Fruit fly (Drosophila melanogaster) whole organism, embryonic: Measurements from ENCODE around the gene comm.

ENCODE experiments used
- Aef1 ChIP-seq: fragments of 200-800 bp; sonication (Bioruptor generic); IDR thresholded peaks from 3 replicates; pipeline ENCODE4 v1.3.6; 2022; ENCODE audit warnings: missing biosample characterization, missing genetic modification characterization
- Antp ChIP-seq: fragments of 200-800 bp; sonication (Bioruptor generic); optimal IDR thresholded peaks from 3 replicates; lab custom pipeline; 2016; ENCODE audit warnings: missing biosample characterization, missing genetic modification characterization
- Atf6 ChIP-seq: fragments of 200-800 bp; sonication (Bioruptor generic); IDR thresholded peaks from 2 replicates; pipeline ENCODE4 v1.3.6; 2022; ENCODE audit warnings: missing biosample characterization, missing genetic modification characterization
- Bteb2 ChIP-seq: fragments of 200-800 bp; sonication (Bioruptor generic); optimal IDR thresholded peaks from 2 replicates; lab custom pipeline; 2016; ENCODE audit warnings: missing biosample characterization, missing genetic modification characterization
- CG10543 ChIP-seq: fragments of 200-800 bp; sonication (Bioruptor generic); optimal IDR thresholded peaks from 3 replicates; lab custom pipeline; 2017; ENCODE audit warnings: missing biosample characterization, mild to moderate bottlenecking, missing genetic modification characterization, moderate library complexity
- CG10654 ChIP-seq: fragments of 200-800 bp; sonication (Bioruptor generic); optimal IDR thresholded peaks from 2 replicates; lab custom pipeline; 2016; ENCODE audit warnings: missing biosample characterization, missing genetic modification characterization
- CG11560 ChIP-seq: fragments of 200-800 bp; sonication (Bioruptor generic); IDR thresholded peaks from 3 replicates; pipeline ENCODE4 v1.3.6; 2022; ENCODE audit warnings: missing biosample characterization, missing genetic modification characterization
- CG12104 ChIP-seq: fragments of 200-800 bp; sonication (Bioruptor generic); optimal IDR thresholded peaks from 3 replicates; lab custom pipeline; 2016; ENCODE audit warnings: missing biosample characterization, missing genetic modification characterization
- CG14014 ChIP-seq: fragments of 200-800 bp; sonication (Bioruptor generic); IDR thresholded peaks from 2 replicates; pipeline ENCODE4 v1.3.6; 2022; ENCODE audit warnings: missing biosample characterization, missing genetic modification characterization
- CG15073 ChIP-seq: fragments of 200-800 bp; sonication (Bioruptor generic); optimal IDR thresholded peaks from 2 replicates; lab custom pipeline; 2016; ENCODE audit warnings: missing biosample characterization, missing genetic modification characterization
- CG17361 ChIP-seq: fragments of 200-800 bp; sonication (Bioruptor generic); IDR thresholded peaks from 3 replicates; pipeline ENCODE4 v1.3.6; 2022; ENCODE audit warnings: missing biosample characterization, missing genetic modification characterization
- CG17912 ChIP-seq: fragments of 200-800 bp; sonication (Bioruptor generic); optimal IDR thresholded peaks from 2 replicates; lab custom pipeline; 2018; ENCODE audit warnings: missing biosample characterization, mild to moderate bottlenecking, missing genetic modification characterization
- CG2116 ChIP-seq: fragments of 200-800 bp; sonication (Bioruptor generic); optimal IDR thresholded peaks from 3 replicates; lab custom pipeline; 2018; ENCODE audit warnings: missing biosample characterization, mild to moderate bottlenecking, missing genetic modification characterization
- CG2875 ChIP-seq: fragments of 200-800 bp; sonication (Bioruptor generic); optimal IDR thresholded peaks from 2 replicates; lab custom pipeline; 2017; ENCODE audit warnings: missing biosample characterization, mild to moderate bottlenecking, missing genetic modification characterization, missing genetic modification reagents
- CG3281 ChIP-seq: fragments of 200-800 bp; sonication (Bioruptor generic); optimal IDR thresholded peaks from 3 replicates; lab custom pipeline; 2017; ENCODE audit warnings: missing biosample characterization, mild to moderate bottlenecking, missing genetic modification characterization
- CG34422 ChIP-seq: fragments of 200-800 bp; sonication (Bioruptor generic); IDR thresholded peaks from 3 replicates; pipeline ENCODE4 v1.3.6; 2022; ENCODE audit warnings: missing biosample characterization, missing genetic modification characterization
- CG4707 ChIP-seq: fragments of 200-800 bp; sonication (Bioruptor generic); optimal IDR thresholded peaks from 2 replicates; lab custom pipeline; 2018; ENCODE audit warnings: missing biosample characterization, mild to moderate bottlenecking, missing genetic modification characterization, moderate library complexity
- CG6791 ChIP-seq: fragments of 200-800 bp; sonication (Bioruptor generic); IDR thresholded peaks from 3 replicates; pipeline ENCODE4 v1.3.6; 2022; ENCODE audit warnings: missing biosample characterization, missing genetic modification characterization; ENCODE audit not compliant: partially characterized antibody
- CG8359 ChIP-seq: fragments of 200-800 bp; sonication (Bioruptor generic); optimal IDR thresholded peaks from 2 replicates; lab custom pipeline; 2017; ENCODE audit warnings: missing biosample characterization, mild to moderate bottlenecking, missing genetic modification characterization, borderline replicate concordance
- CG8478 ChIP-seq: fragments of >200 bp; optimal IDR thresholded peaks from 2 replicates; lab custom pipeline; 2018
- CG8765 ChIP-seq: fragments of 200-800 bp; sonication (Bioruptor generic); IDR thresholded peaks from 2 replicates; pipeline ENCODE4 v1.3.6; 2022; ENCODE audit warnings: missing biosample characterization, missing genetic modification characterization
- Hr3 ChIP-seq: fragments of 200-800 bp; sonication (Bioruptor generic); optimal IDR thresholded peaks from 3 replicates; lab custom pipeline; 2016; ENCODE audit warnings: missing biosample characterization, missing genetic modification characterization
- Lhr ChIP-seq: fragments of 200-800 bp; sonication (Bioruptor generic); optimal IDR thresholded peaks from 3 replicates; lab custom pipeline; 2017; ENCODE audit warnings: mild to moderate bottlenecking, missing biosample characterization, missing genetic modification reagents, missing genetic modification characterization
- Max ChIP-seq: fragments of 200-800 bp; sonication (Bioruptor generic); optimal IDR thresholded peaks from 2 replicates; lab custom pipeline; 2016; ENCODE audit warnings: missing biosample characterization, mild to moderate bottlenecking, missing genetic modification characterization
- Med ChIP-seq: fragments of 200-800 bp; sonication (Bioruptor generic); peaks from one replicate; lab custom pipeline; 2016; ENCODE audit warnings: missing biosample characterization, missing genetic modification characterization, mild to moderate bottlenecking, inconsistent platforms, moderate library complexity
- NC2α ChIP-seq: fragments of 200-800 bp; sonication (Bioruptor generic); optimal IDR thresholded peaks from 2 replicates; lab custom pipeline; 2016; ENCODE audit warnings: missing biosample characterization, missing genetic modification characterization
- Nf-YB ChIP-seq: fragments of 200-800 bp; sonication (Bioruptor generic); optimal IDR thresholded peaks from 3 replicates; lab custom pipeline; 2019; ENCODE audit warnings: missing biosample characterization, mild to moderate bottlenecking, missing genetic modification characterization, moderate library complexity
- Opbp ChIP-seq: fragments of 200-800 bp; sonication (Bioruptor generic); IDR thresholded peaks from 3 replicates; pipeline ENCODE4 v1.3.6; 2022; ENCODE audit warnings: missing biosample characterization, missing genetic modification characterization; ENCODE audit not compliant: partially characterized antibody
- Pdp1 ChIP-seq, 2 experiments: fragments of 200-800 bp; sonication (Bioruptor generic); optimal IDR thresholded peaks; 3 replicates each; lab custom pipeline; 2016; ENCODE audit warnings: missing biosample characterization in 2 of 2, missing genetic modification characterization in 2 of 2, mild to moderate bottlenecking in 1 of 2, moderate library complexity in 1 of 2
- Scr ChIP-seq: fragments of 200-800 bp; sonication (Bioruptor generic); IDR thresholded peaks from 2 replicates; pipeline ENCODE4 v1.3.6; 2022; ENCODE audit warnings: missing biosample characterization, missing genetic modification characterization; ENCODE audit not compliant: partially characterized antibody
- TFAM ChIP-seq: fragments of 200-800 bp; sonication (Bioruptor generic); optimal IDR thresholded peaks from 2 replicates; lab custom pipeline; 2017; ENCODE audit warnings: missing biosample characterization, missing genetic modification characterization, inconsistent platforms
- cas ChIP-seq: fragments of 200-800 bp; sonication (Bioruptor generic); IDR thresholded peaks from 2 replicates; pipeline ENCODE4 v1.3.6; 2022; ENCODE audit warnings: missing biosample characterization, missing genetic modification characterization
- dmrt11E ChIP-seq: fragments of 200-800 bp; sonication (Bioruptor generic); optimal IDR thresholded peaks from 3 replicates; lab custom pipeline; 2018; ENCODE audit warnings: missing biosample characterization, mild to moderate bottlenecking, missing genetic modification characterization, moderate library complexity
- eve ChIP-seq, 2 experiments: fragments of >200 bp; optimal IDR thresholded peaks; 2 replicates each; lab custom pipeline; 2017; ENCODE audit warnings: missing biosample characterization in 2 of 2, missing genetic modification characterization in 2 of 2
- gce ChIP-seq: fragments of 200-800 bp; sonication (Bioruptor generic); IDR thresholded peaks from 3 replicates; pipeline ENCODE4 v1.3.6; 2022; ENCODE audit warnings: missing biosample characterization, missing genetic modification characterization
- gem ChIP-seq: fragments of 200-800 bp; sonication (Bioruptor generic); optimal IDR thresholded peaks from 2 replicates; lab custom pipeline; 2019; ENCODE audit warnings: missing biosample characterization, mild to moderate bottlenecking, missing genetic modification characterization, moderate library complexity
- grau ChIP-seq: fragments of 200-800 bp; optimal IDR thresholded peaks from 3 replicates; lab custom pipeline; 2019; ENCODE audit warnings: missing biosample characterization, mild to moderate bottlenecking, missing genetic modification characterization, moderate library complexity
- gsb-n ChIP-seq: fragments of 200-800 bp; sonication (Bioruptor generic); optimal IDR thresholded peaks from 3 replicates; lab custom pipeline; 2018; ENCODE audit warnings: missing biosample characterization, mild to moderate bottlenecking, missing genetic modification characterization
- kni ChIP-seq: fragments of 200-800 bp; sonication (Bioruptor generic); optimal IDR thresholded peaks from 3 replicates; lab custom pipeline; 2017; ENCODE audit warnings: mild to moderate bottlenecking, missing biosample characterization, missing genetic modification reagents, missing genetic modification characterization
- lab ChIP-seq: fragments of 200-800 bp; sonication (Bioruptor generic); optimal IDR thresholded peaks from 3 replicates; lab custom pipeline; 2017; ENCODE audit warnings: missing biosample characterization, missing genetic modification characterization, mild to moderate bottlenecking, moderate library complexity, missing genetic modification reagents
- maf-S ChIP-seq: fragments of 200-800 bp; sonication (Bioruptor generic); optimal IDR thresholded peaks from 2 replicates; lab custom pipeline; 2016; ENCODE audit warnings: missing biosample characterization, missing genetic modification characterization
- pan ChIP-seq, 4 experiments: fragments of >200 bp in 3 of 4; fragments of 200-800 bp in 1 of 4; sonication (Bioruptor generic) in 1 of 4; optimal IDR thresholded peaks in 3 of 4; IDR thresholded peaks in 1 of 4; 2 replicates each; pipeline versions ENCODE4 v1.3.6 to Lab custom; 2017 to 2022; ENCODE audit warnings: missing biosample characterization in 2 of 4, missing genetic modification characterization in 2 of 4, mixed read lengths in 1 of 4
- pb ChIP-seq: fragments of 200-800 bp; sonication (Bioruptor generic); optimal IDR thresholded peaks from 3 replicates; lab custom pipeline; 2016; ENCODE audit warnings: missing biosample characterization, missing genetic modification characterization
- peb ChIP-seq: fragments of 200-800 bp; sonication (Bioruptor generic); IDR thresholded peaks from 2 replicates; pipeline ENCODE4 v1.3.6; 2022; ENCODE audit warnings: missing biosample characterization, missing genetic modification characterization
- pum ChIP-seq: fragments of 200-800 bp; sonication (Bioruptor generic); optimal IDR thresholded peaks from 2 replicates; lab custom pipeline; 2016; ENCODE audit warnings: missing biosample characterization, missing genetic modification characterization
- sc ChIP-seq, 3 experiments: fragments of >200 bp in 2 of 3; fragments of 200-800 bp in 1 of 3; sonication (Bioruptor generic) in 1 of 3; optimal IDR thresholded peaks; 2 replicates in 2 of 3; 3 replicates in 1 of 3; lab custom pipeline; 2017; ENCODE audit warnings: mild to moderate bottlenecking in 1 of 3, missing biosample characterization in 1 of 3, missing genetic modification characterization in 1 of 3, missing genetic modification reagents in 1 of 3
- slbo ChIP-seq: fragments of 200-800 bp; sonication (Bioruptor generic); IDR thresholded peaks from 2 replicates; pipeline ENCODE4 v1.3.6; 2022; ENCODE audit warnings: missing biosample characterization, missing genetic modification characterization
- sr ChIP-seq: fragments of 200-800 bp; sonication (Bioruptor generic); IDR thresholded peaks from 3 replicates; pipeline ENCODE4 v1.3.6; 2022; ENCODE audit warnings: missing biosample characterization, missing genetic modification characterization
- tx ChIP-seq: fragments of 200-800 bp; sonication (Bioruptor generic); optimal IDR thresholded peaks from 2 replicates; lab custom pipeline; 2016; ENCODE audit warnings: missing biosample characterization, missing genetic modification characterization

Gene comm

DNA sequence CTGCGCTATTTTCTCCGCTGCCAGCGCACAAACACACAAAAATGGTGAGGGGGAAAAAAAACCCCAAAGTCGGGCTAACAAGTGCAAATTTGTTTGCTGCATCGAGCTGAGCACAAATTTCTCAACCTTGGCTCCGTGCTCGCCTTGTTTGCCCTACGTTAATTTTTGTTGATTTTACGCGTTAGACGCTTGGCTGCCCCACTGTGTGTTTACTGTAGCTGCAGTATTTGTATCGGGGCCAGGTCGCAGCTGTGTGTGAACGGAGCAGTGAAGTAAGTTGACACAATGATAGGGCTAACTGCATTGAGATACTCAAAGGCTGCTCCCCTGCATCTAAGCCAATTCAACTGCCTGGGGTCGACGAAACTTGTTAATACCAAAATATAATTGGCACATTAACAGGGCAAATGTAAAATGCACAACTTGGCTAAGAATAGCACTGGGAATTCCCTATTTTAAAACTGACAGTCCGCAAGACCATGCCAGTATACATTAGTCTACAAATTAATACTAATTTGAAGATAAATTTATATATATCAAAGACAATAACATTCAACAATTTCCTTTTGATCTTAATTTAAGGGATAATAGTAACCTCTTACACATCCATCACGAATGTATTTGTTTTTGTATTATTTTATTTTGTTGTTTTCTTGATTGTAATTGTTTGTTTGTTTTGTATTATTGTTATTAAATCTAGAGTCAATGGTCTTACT is 12.3 kb downstream of the comm start, which contains the start of gene CG42571 (continued):
- TF ChIP-seq CG10654 (GFP tag; lab: Kevin White, UChicago) (peak; percentile 29), grau (tag; lab: Kevin White, UChicago) (peak; percentile 65), CG14014 (no peak), CG2875 (GFP tag; lab: Kevin White, UChicago) (peak; percentile 80), gsb-n (tag; lab: Kevin White, UChicago) (peak; percentile 70), Atf6 (GFP tag; lab: Robert Waterston, UW) (peak; percentile 22; the same call in 1 of the 2 replicates), Antp (GFP tag; lab: Kevin White, UChicago) (peak; percentile 8), Hr3 (GFP tag; lab: Kevin White, UChicago) (no peak), Max (GFP tag; lab: Kevin White, UChicago) (no peak), sc (optimal IDR thresholded peaks at IDR 0.05; lab: Kevin White, UChicago) (no peak), sc (GFP tag; optimal IDR thresholded peaks at IDR 0.05; lab: Kevin White, UChicago) (peak; percentile 64), sr (GFP tag; lab: Robert Waterston, UW) (no peak), CG8359 (peak; percentile 50), CG4707 (GFP tag; lab: Kevin White, UChicago) (peak; percentile 71), CG17361 (GFP tag; lab: Robert Waterston, UW) (no peak; the same call in 2 of the 3 replicates), CG2116 (GFP tag; lab: Kevin White, UChicago) (peak; percentile 15), CG8765 (GFP tag; lab: Robert Waterston, UW) (no peak), CG17912 (GFP tag; lab: Kevin White, UChicago) (peak; percentile 39), NC2α (GFP tag; lab: Kevin White, UChicago) (peak; percentile 40), cas (GFP tag; lab: Robert Waterston, UW) (no peak), kni (GFP tag; lab: Kevin White, UChicago) (peak; percentile 82), pan (optimal IDR thresholded peaks at IDR 0.05; lab: Kevin White, UChicago) (no peak), pan (GFP tag; optimal IDR thresholded peaks at IDR 0.05 in 1 of 2, IDR thresholded peaks at IDR 0.05 in 1 of 2) (peak in 1 of 2 experiments; percentile 34), Scr (GFP tag; lab: Robert Waterston, UW) (no peak), CG6791 (GFP tag; lab: Robert Waterston, UW) (no peak), tx (GFP tag; lab: Kevin White, UChicago) (no peak), Lhr (peak; percentile 41), slbo (GFP tag; lab: Robert Waterston, UW) (no peak), CG34422 (GFP tag; lab: Robert Waterston, UW) (no peak), CG3281 (GFP tag; lab: Kevin White, UChicago) (no peak), Bteb2 (GFP tag; lab: Kevin White, UChicago) (no peak), CG12104 (no peak), peb (GFP tag; lab: Robert Waterston, UW) (no peak), gce (GFP tag; lab: Robert Waterston, UW) (peak; percentile 56; the same call in 1 of the 3 replicates), maf-S (no peak), eve (GFP tag; optimal IDR thresholded peaks at IDR 0.05; lab: Kevin White, UChicago) (no peak), lab (GFP tag; lab: Kevin White, UChicago) (peak; percentile 34), pb (GFP tag; lab: Kevin White, UChicago) (no peak), CG11560 (tag; lab: Robert Waterston, UW) (no peak), gem (tag; lab: Kevin White, UChicago) (peak; percentile 32), Pdp1 (GFP tag; optimal IDR thresholded peaks at IDR 0.05; lab: Kevin White, UChicago) (no peak), CG15073 (GFP tag; lab: Kevin White, UChicago) (no peak), Aef1 (GFP tag; lab: Robert Waterston, UW) (no peak), Nf-YB (GFP tag; lab: Kevin White, UChicago) (peak; percentile 30), dmrt11E (tag; lab: Kevin White, UChicago) (peak; percentile 51), Med (GFP tag; lab: Kevin White, UChicago) (peak; percentile 87), TFAM (GFP tag; lab: Kevin White, UChicago) (no peak), CG10543 (GFP tag; lab: Kevin White, UChicago) (peak; percentile 8), CG8478 (lab: Kevin White, UChicago) (no peak), pum (GFP tag; lab: Kevin White, UChicago) (no peak), Opbp (GFP tag; lab: Robert Waterston, UW) (no peak)
